Worm (Caenorhabditis elegans) whole organism, young adult: ENCODE data around the gene hsd-2.

Experiments
- B0035.1 ChIP-seq: sonication (generic microtip); optimal IDR thresholded peaks from 2 replicates; lab custom pipeline; 2016; ENCODE audit warnings: missing genetic modification characterization, mild to moderate bottlenecking, missing compliant biosample characterization, missing genotype, missing genetic modification reagents
- B0261.1 ChIP-seq: sonication (generic microtip); optimal IDR thresholded peaks from 2 replicates; lab custom pipeline; 2016; ENCODE audit warnings: mild to moderate bottlenecking, missing genetic modification characterization, moderate library complexity, missing compliant biosample characterization
- B0336.3 ChIP-seq: fragments of 200-800 bp; sonication (Bioruptor generic); IDR thresholded peaks from 2 replicates; pipeline ENCODE4 v1.3.6; 2022; ENCODE audit warnings: missing genetic modification characterization, missing compliant biosample characterization
- C17E4.6 ChIP-seq: fragments of 200-800 bp; sonication (Bioruptor generic); IDR thresholded peaks from 2 replicates; pipeline ENCODE4 v1.3.6; 2022; ENCODE audit warnings: missing genetic modification reagents, missing genetic modification characterization, missing compliant biosample characterization
- F22D6.2 ChIP-seq: sonication (generic microtip); optimal IDR thresholded peaks from 2 replicates; lab custom pipeline; 2016; ENCODE audit warnings: mild to moderate bottlenecking, missing genetic modification characterization, missing compliant biosample characterization
- F23B12.7 ChIP-seq: sonication (generic microtip); optimal IDR thresholded peaks from 2 replicates; lab custom pipeline; 2017; ENCODE audit warnings: missing genetic modification characterization, mild to moderate bottlenecking, missing compliant biosample characterization, antibody characterized with exemption, moderate library complexity; ENCODE audit not compliant: insufficient read depth
- F37B4.10 ChIP-seq: fragments of 200-800 bp; sonication (Bioruptor generic); IDR thresholded peaks from 2 replicates; pipeline ENCODE4 v1.3.6; 2022; ENCODE audit warnings: missing genetic modification characterization, missing compliant biosample characterization
- F39B2.1 ChIP-seq: fragments of 200-800 bp; sonication (Bioruptor generic); IDR thresholded peaks from 2 replicates; pipeline ENCODE4 v1.3.6; 2022; ENCODE audit warnings: missing genetic modification reagents, missing genetic modification characterization, missing compliant biosample characterization
- F49E8.2 ChIP-seq: sonication (generic microtip); optimal IDR thresholded peaks from 3 replicates; lab custom pipeline; 2017; ENCODE audit warnings: missing genetic modification characterization, mild to moderate bottlenecking, missing compliant biosample characterization, antibody characterized with exemption, moderate library complexity; ENCODE audit not compliant: insufficient read depth
- F52B5.7 ChIP-seq: sonication (generic microtip); optimal IDR thresholded peaks from 2 replicates; lab custom pipeline; 2016; ENCODE audit warnings: mild to moderate bottlenecking, missing genetic modification characterization, missing compliant biosample characterization
- Y53G8AR.9 ChIP-seq: fragments of 200-800 bp; sonication (Bioruptor generic); conservative IDR thresholded peaks from 2 replicates; pipeline ENCODE4 v1.3.6; 2022; ENCODE audit warnings: missing genetic modification reagents, missing genetic modification characterization, missing compliant biosample characterization
- Y67H2A.10 ChIP-seq: fragments of 200-800 bp; sonication (Bioruptor generic); conservative IDR thresholded peaks from 2 replicates; pipeline ENCODE4 v1.3.6; 2022; ENCODE audit warnings: missing genetic modification reagents, missing genetic modification characterization, missing compliant biosample characterization
- aptf-3 ChIP-seq: fragments of 200-800 bp; sonication (Bioruptor generic); IDR thresholded peaks from 2 replicates; pipeline ENCODE4 v1.3.6; 2022; ENCODE audit warnings: missing genetic modification characterization, missing compliant biosample characterization
- atf-7 ChIP-seq: sonication (generic microtip); optimal IDR thresholded peaks from 2 replicates; lab custom pipeline; 2017; ENCODE audit warnings: mild to moderate bottlenecking, missing genetic modification characterization, missing compliant biosample characterization
- cebp-1 ChIP-seq, 2 experiments: fragments of 200-800 bp in 1 of 2; sonication (Bioruptor generic) in 1 of 2; sonication (generic microtip) in 1 of 2; IDR thresholded peaks in 1 of 2; optimal IDR thresholded peaks in 1 of 2; 2 replicates each; pipeline versions ENCODE4 v1.3.6 to Lab custom; 2017 to 2022; ENCODE audit warnings: missing compliant biosample characterization in 2 of 2, missing genetic modification characterization in 2 of 2, mild to moderate bottlenecking in 1 of 2, missing genetic modification reagents in 1 of 2, moderate library complexity in 1 of 2
- ceh-40 ChIP-seq: fragments of 200-800 bp; sonication (Bioruptor generic); IDR thresholded peaks from 2 replicates; pipeline ENCODE4 v1.3.6; 2022; ENCODE audit warnings: missing genetic modification characterization, missing compliant biosample characterization
- ceh-91 ChIP-seq: fragments of 200-800 bp; sonication (Bioruptor generic); IDR thresholded peaks from 2 replicates; pipeline ENCODE4 v1.3.6; 2022; ENCODE audit warnings: missing genetic modification reagents, missing genetic modification characterization, missing compliant biosample characterization
- dox-1 ChIP-seq: fragments of 200-800 bp; sonication (Bioruptor generic); IDR thresholded peaks from 2 replicates; pipeline ENCODE4 v1.3.6; 2022; ENCODE audit warnings: missing genetic modification reagents, missing genetic modification characterization, missing compliant biosample characterization
- dpff-1 ChIP-seq: sonication (generic microtip); optimal IDR thresholded peaks from 2 replicates; lab custom pipeline; 2017; ENCODE audit warnings: mild to moderate bottlenecking, missing genetic modification characterization, missing compliant biosample characterization
- ets-4 ChIP-seq: fragments of 200-800 bp; sonication (Bioruptor generic); optimal IDR thresholded peaks from 2 replicates; lab custom pipeline; 2018; ENCODE audit warnings: mild to moderate bottlenecking, missing genetic modification characterization, missing compliant biosample characterization
- gei-17 ChIP-seq: fragments of 200-800 bp; sonication (Bioruptor generic); optimal IDR thresholded peaks from 2 replicates; lab custom pipeline; 2018; ENCODE audit warnings: mild to moderate bottlenecking, missing genetic modification characterization, missing compliant biosample characterization
- him-1 ChIP-seq: sonication (generic microtip); optimal IDR thresholded peaks from 2 replicates; lab custom pipeline; 2016; ENCODE audit warnings: missing genotype, missing genetic modification reagents, missing genetic modification characterization, missing compliant biosample characterization
- hlh-12 ChIP-seq: sonication (generic microtip); optimal IDR thresholded peaks from 2 replicates; lab custom pipeline; 2016; ENCODE audit warnings: missing genetic modification characterization, missing compliant biosample characterization
- let-607 ChIP-seq, 2 experiments: fragments of 200-800 bp in 1 of 2; sonication (Bioruptor generic) in 1 of 2; sonication (generic microtip) in 1 of 2; optimal IDR thresholded peaks; 2 replicates each; lab custom pipeline; 2016 to 2018; ENCODE audit warnings: mild to moderate bottlenecking in 2 of 2, missing compliant biosample characterization in 2 of 2, missing genetic modification characterization in 2 of 2, moderate library complexity in 2 of 2, missing genotype in 1 of 2
- lin-26 ChIP-seq: fragments of 200-800 bp; sonication (Bioruptor generic); IDR thresholded peaks from 2 replicates; pipeline ENCODE4 v1.3.6; 2022; ENCODE audit warnings: missing genetic modification reagents, missing genetic modification characterization, missing compliant biosample characterization
- lin-35 ChIP-seq, 3 experiments: fragments of 150-350 bp in 2 of 3; sonication (generic microtip) in 1 of 3; optimal IDR thresholded peaks; 2 replicates each; lab custom pipeline; 2014 to 2018; ENCODE audit warnings: missing biosample characterization in 3 of 3, missing genetic modification characterization in 3 of 3, missing genetic modification reagents in 3 of 3
- lin-54 ChIP-seq: fragments of 200-800 bp; sonication (Bioruptor generic); optimal IDR thresholded peaks from 2 replicates; lab custom pipeline; 2018; ENCODE audit warnings: mild to moderate bottlenecking, missing genetic modification characterization, missing compliant biosample characterization
- madf-10 ChIP-seq: sonication (generic microtip); optimal IDR thresholded peaks from 2 replicates; lab custom pipeline; 2016; ENCODE audit warnings: mild to moderate bottlenecking, missing genetic modification characterization, missing compliant biosample characterization
- madf-6 ChIP-seq: fragments of 200-800 bp; sonication (Bioruptor generic); IDR thresholded peaks from 2 replicates; pipeline ENCODE4 v1.3.6; 2022; ENCODE audit warnings: missing genetic modification reagents, missing genetic modification characterization, missing compliant biosample characterization
- nfya-2 ChIP-seq: fragments of 200-800 bp; sonication (Bioruptor generic); IDR thresholded peaks from 2 replicates; pipeline ENCODE4 v1.3.6; 2022; ENCODE audit warnings: missing genetic modification reagents, missing genetic modification characterization, missing compliant biosample characterization
- nfyb-1 ChIP-seq: fragments of 200-800 bp; sonication (Bioruptor generic); IDR thresholded peaks from 2 replicates; pipeline ENCODE4 v1.3.6; 2022; ENCODE audit warnings: missing genetic modification reagents, missing genetic modification characterization, missing compliant biosample characterization
- nhr-120 ChIP-seq: fragments of 200-800 bp; sonication (Bioruptor generic); IDR thresholded peaks from 2 replicates; pipeline ENCODE4 v1.3.6; 2022; ENCODE audit warnings: missing genetic modification characterization, missing compliant biosample characterization
- nhr-27 ChIP-seq: fragments of 200-800 bp; sonication (Bioruptor generic); optimal IDR thresholded peaks from 2 replicates; lab custom pipeline; 2018; ENCODE audit warnings: mild to moderate bottlenecking, missing genetic modification characterization, moderate library complexity, missing compliant biosample characterization
- nhr-80 ChIP-seq: sonication (generic microtip); optimal IDR thresholded peaks from 2 replicates; lab custom pipeline; 2016; ENCODE audit warnings: missing genetic modification characterization, missing compliant biosample characterization
- nhr-90 ChIP-seq: sonication (generic microtip); optimal IDR thresholded peaks from 2 replicates; lab custom pipeline; 2016; ENCODE audit warnings: missing genotype, mild to moderate bottlenecking, missing genetic modification characterization, missing compliant biosample characterization
- rcor-1 ChIP-seq: fragments of 200-800 bp; sonication (Bioruptor generic); IDR thresholded peaks from 2 replicates; pipeline ENCODE4 v1.3.6; 2022; ENCODE audit warnings: missing genetic modification reagents, missing genetic modification characterization, missing compliant biosample characterization
- sea-2 ChIP-seq: fragments of 200-800 bp; sonication (Bioruptor generic); IDR thresholded peaks from 2 replicates; pipeline ENCODE4 v1.3.6; 2022; ENCODE audit warnings: missing genetic modification characterization, missing compliant biosample characterization
- snpc-3.4 ChIP-seq: sonication (generic microtip); optimal IDR thresholded peaks from 2 replicates; lab custom pipeline; 2017; ENCODE audit warnings: missing genetic modification characterization, mild to moderate bottlenecking, missing compliant biosample characterization, antibody characterized with exemption, moderate library complexity, missing genotype, missing genetic modification reagents
- tbp1 ChIP-seq: fragments of 200-800 bp; sonication (Bioruptor generic); optimal IDR thresholded peaks from 2 replicates; lab custom pipeline; 2018; ENCODE audit warnings: mild to moderate bottlenecking, missing genetic modification characterization, missing compliant biosample characterization
- tlf-1 ChIP-seq: fragments of 200-800 bp; sonication (Bioruptor generic); optimal IDR thresholded peaks from 2 replicates; lab custom pipeline; 2018; ENCODE audit warnings: mild to moderate bottlenecking, missing genetic modification characterization, missing compliant biosample characterization
- unc-62 ChIP-seq: fragments of 150-350 bp; optimal IDR thresholded peaks from 2 replicates; lab custom pipeline; 2014; ENCODE audit warnings: missing biosample characterization, missing genetic modification reagents, missing genetic modification characterization
- xnd-1 ChIP-seq: sonication (generic microtip); optimal IDR thresholded peaks from 2 replicates; lab custom pipeline; 2016; ENCODE audit warnings: missing genotype, missing genetic modification reagents, missing genetic modification characterization, missing compliant biosample characterization
- ztf-22 ChIP-seq: fragments of 200-800 bp; sonication (Bioruptor generic); optimal IDR thresholded peaks from 2 replicates; lab custom pipeline; 2018; ENCODE audit warnings: mild to moderate bottlenecking, missing genetic modification characterization, moderate library complexity, missing compliant biosample characterization
- ztf-26 ChIP-seq: sonication (generic microtip); optimal IDR thresholded peaks from 2 replicates; lab custom pipeline; 2017; ENCODE audit warnings: missing genetic modification characterization, missing compliant biosample characterization
- ztf-28 ChIP-seq: fragments of 200-800 bp; sonication (Bioruptor generic); IDR thresholded peaks from 2 replicates; pipeline ENCODE4 v1.3.6; 2022; ENCODE audit warnings: missing genetic modification reagents, missing genetic modification characterization, missing compliant biosample characterization
- ztf-3 ChIP-seq: fragments of 200-800 bp; sonication (Bioruptor generic); optimal IDR thresholded peaks from 2 replicates; lab custom pipeline; 2018; ENCODE audit warnings: mild to moderate bottlenecking, missing genetic modification characterization, missing compliant biosample characterization

hsd-2 gene

DNA sequence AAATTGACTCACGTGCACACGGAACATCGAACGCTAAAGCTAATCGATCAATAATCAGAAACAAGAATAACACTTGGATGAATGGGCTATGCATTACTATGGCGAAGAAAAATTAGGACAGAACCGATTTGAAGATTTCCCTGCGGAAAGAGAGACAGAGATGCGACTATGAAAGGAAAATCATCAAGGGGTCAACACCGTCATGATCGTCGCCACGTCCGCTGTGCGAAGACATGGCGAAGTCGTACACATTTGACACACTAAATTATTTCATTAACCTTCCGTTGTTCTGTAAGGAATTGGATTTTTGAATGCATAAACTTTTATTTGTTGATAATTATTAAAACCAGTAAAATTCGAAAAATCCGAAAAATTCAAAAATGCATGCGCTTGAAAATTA, 35.8 kb upstream of the hsd-2 start, which contains the start of gene M03F4.6 (continued):
- TF ChIP-seq madf-6 (GFP tag; lab: Robert Waterston, UW): peak; percentile 14; the same call in 1 of the 2 replicates
- peak; percentile 6 for TF ChIP-seq gei-17 (GFP tag; lab: Kevin White, UChicago)
- no peak for TF ChIP-seq F22D6.2 (tag; lab: Kevin White, UChicago)
- TF ChIP-seq dpff-1: peak; percentile 10
- no peak for TF ChIP-seq unc-62
- no peak for TF ChIP-seq C17E4.6 (GFP tag; lab: Robert Waterston, UW)
- no peak for TF ChIP-seq F37B4.10 (GFP tag; lab: Robert Waterston, UW)
- peak; percentile 9 for TF ChIP-seq lin-54 (GFP tag; lab: Kevin White, UChicago)
- no peak for TF ChIP-seq cebp-1 (GFP tag; IDR thresholded peaks at IDR 0.05; lab: Robert Waterston, UW)
- peak; percentile 7 for TF ChIP-seq cebp-1 (tag; optimal IDR thresholded peaks at IDR 0.05; lab: Kevin White, UChicago)
- no peak for TF ChIP-seq sea-2 (GFP tag; lab: Robert Waterston, UW)
- TF ChIP-seq lin-35 (GFP tag; optimal IDR thresholded peaks at IDR 0.05; lab: Kevin White, UChicago): no peak
- TF ChIP-seq Y53G8AR.9: peak; percentile 73; the same call in 1 of the 2 replicates
- TF ChIP-seq ztf-3 (GFP tag; lab: Kevin White, UChicago): peak; percentile 47
- TF ChIP-seq rcor-1: peak; percentile 35; the same call in 1 of the 2 replicates
- TF ChIP-seq nfya-2 (GFP tag; lab: Robert Waterston, UW): no peak
- peak in 1 of 2 experiments; percentile 90 for TF ChIP-seq let-607 (tag; optimal IDR thresholded peaks at IDR 0.05; lab: Kevin White, UChicago)
- TF ChIP-seq madf-10 (tag; lab: Kevin White, UChicago): peak; percentile 39
- 0 out of 2 replicates have a peak, but pooled peaks have one; percentile 28 for TF ChIP-seq aptf-3 (GFP tag; lab: Robert Waterston, UW)
- no peak for TF ChIP-seq B0261.1 (tag; lab: Kevin White, UChicago)
- no peak for TF ChIP-seq ceh-91
- TF ChIP-seq lin-26 (GFP tag; lab: Robert Waterston, UW): peak; percentile 23; the same call in 1 of the 2 replicates
- TF ChIP-seq F39B2.1 (GFP tag; lab: Robert Waterston, UW): no peak
- TF ChIP-seq Y67H2A.10 (GFP tag; lab: Robert Waterston, UW): no peak
- peak; percentile 28 for TF ChIP-seq ztf-26 (tag; lab: Kevin White, UChicago)
- TF ChIP-seq nhr-120: 0 out of 2 replicates have a peak, but pooled peaks have one; percentile 61
- TF ChIP-seq tlf-1 (GFP tag; lab: Kevin White, UChicago): peak; percentile 75
- TF ChIP-seq F23B12.7 (tag; lab: Kevin White, UChicago): no peak
- peak; percentile 42; the same call in 1 of the 2 replicates for TF ChIP-seq dox-1 (GFP tag; lab: Robert Waterston, UW)
- 0 out of 2 replicates have a peak, but pooled peaks have one; percentile 51 for TF ChIP-seq ceh-40 (GFP tag; lab: Robert Waterston, UW)
- peak; percentile 76 for TF ChIP-seq B0336.3 (GFP tag; lab: Robert Waterston, UW)
- TF ChIP-seq F52B5.7 (tag; lab: Kevin White, UChicago): peak; percentile 10
- TF ChIP-seq ztf-28 (GFP tag; lab: Robert Waterston, UW): no peak
- no peak for TF ChIP-seq snpc-3.4 (tag; lab: Kevin White, UChicago)
- TF ChIP-seq nhr-27: no peak
- TF ChIP-seq B0035.1: no peak
- no peak for TF ChIP-seq hlh-12 (tag; lab: Kevin White, UChicago)

ce11 chrX:4970863-4971345, 34.1 kb upstream of the hsd-2 start, which contains the start of gene calu-1:
TSS of gene calu-1 (minus strand) at chrX:4970913.
- TF ChIP-seq madf-10 (tag; lab: Kevin White, UChicago): no peak
- no peak for TF ChIP-seq xnd-1 (tag; lab: Kevin White, UChicago)
- TF ChIP-seq B0336.3 (GFP tag; lab: Robert Waterston, UW): 0 out of 2 replicates have a peak, but pooled peaks have one; percentile 21
- no peak for TF ChIP-seq snpc-3.4 (tag; lab: Kevin White, UChicago)
- TF ChIP-seq him-1 (tag; lab: Kevin White, UChicago): no peak
- peak; percentile 15 for TF ChIP-seq atf-7 (tag; lab: Kevin White, UChicago)
- peak; percentile 61; the same call in 1 of the 2 replicates for TF ChIP-seq nfyb-1
- TF ChIP-seq lin-35 (GFP tag; optimal IDR thresholded peaks at IDR 0.05; lab: Kevin White, UChicago): no peak
- TF ChIP-seq dox-1 (GFP tag; lab: Robert Waterston, UW): 0 out of 2 replicates have a peak, but pooled peaks have one; percentile 28
- peak; percentile 16 for TF ChIP-seq tbp1
- TF ChIP-seq unc-62: peak; percentile 48
- peak; percentile 38 for TF ChIP-seq ztf-22 (GFP tag; lab: Kevin White, UChicago)
- TF ChIP-seq let-607 (tag; optimal IDR thresholded peaks at IDR 0.05; lab: Kevin White, UChicago): peak; percentile 99
- peak; percentile 95 for TF ChIP-seq nhr-80 (tag; lab: Kevin White, UChicago)
- TF ChIP-seq F49E8.2 (tag; lab: Kevin White, UChicago): no peak
- TF ChIP-seq Y53G8AR.9: 0 out of 2 replicates have a peak, but pooled peaks have one; percentile 10
- peak; percentile 79 for TF ChIP-seq ets-4 (GFP tag; lab: Kevin White, UChicago)
- peak; percentile 53 for TF ChIP-seq nhr-90 (tag; lab: Kevin White, UChicago)
